Fruit fly (Drosophila melanogaster) whole organism, adult: ENCODE measurements around the gene CG7778.

Source experiments
- CG11617 ChIP-seq: fragments of 200-800 bp; sonication (Bioruptor generic); optimal IDR thresholded peaks from 2 replicates; lab custom pipeline; 2017; ENCODE audit warnings: mild to moderate bottlenecking, missing biosample characterization, missing genetic modification reagents, missing genetic modification characterization
- CG7045 ChIP-seq: fragments of 200-800 bp; sonication (Bioruptor generic); optimal IDR thresholded peaks from 2 replicates; lab custom pipeline; 2017; ENCODE audit warnings: missing biosample characterization, mild to moderate bottlenecking, missing genetic modification characterization
- CG7101 ChIP-seq: fragments of 200-800 bp; sonication (Bioruptor generic); optimal IDR thresholded peaks from 2 replicates; lab custom pipeline; 2018; ENCODE audit warnings: missing biosample characterization, mild to moderate bottlenecking, missing genetic modification characterization, moderate library complexity
- Crg-1 ChIP-seq: fragments of 200-800 bp; sonication (Bioruptor generic); optimal IDR thresholded peaks from 2 replicates; lab custom pipeline; 2016; ENCODE audit warnings: missing biosample characterization, missing genetic modification characterization
- Mnt ChIP-seq: fragments of 200-800 bp; sonication (Bioruptor generic); optimal IDR thresholded peaks from 2 replicates; lab custom pipeline; 2016; ENCODE audit warnings: missing biosample characterization, mild to moderate bottlenecking, missing genetic modification characterization
- bab1 ChIP-seq: fragments of 200-800 bp; sonication (Bioruptor generic); optimal IDR thresholded peaks from 3 replicates; lab custom pipeline; 2019; ENCODE audit warnings: missing biosample characterization, mild to moderate bottlenecking, missing genetic modification characterization, moderate library complexity
- cic ChIP-seq: fragments of 200-800 bp; sonication (Bioruptor generic); optimal IDR thresholded peaks from 2 replicates; lab custom pipeline; 2017; ENCODE audit warnings: missing biosample characterization, mild to moderate bottlenecking, missing genetic modification characterization, moderate library complexity
- kay ChIP-seq: fragments of 200-800 bp; sonication (Bioruptor generic); peaks from one replicate; lab custom pipeline; 2016; ENCODE audit warnings: missing biosample characterization, missing genetic modification characterization, borderline replicate concordance

DNA sequence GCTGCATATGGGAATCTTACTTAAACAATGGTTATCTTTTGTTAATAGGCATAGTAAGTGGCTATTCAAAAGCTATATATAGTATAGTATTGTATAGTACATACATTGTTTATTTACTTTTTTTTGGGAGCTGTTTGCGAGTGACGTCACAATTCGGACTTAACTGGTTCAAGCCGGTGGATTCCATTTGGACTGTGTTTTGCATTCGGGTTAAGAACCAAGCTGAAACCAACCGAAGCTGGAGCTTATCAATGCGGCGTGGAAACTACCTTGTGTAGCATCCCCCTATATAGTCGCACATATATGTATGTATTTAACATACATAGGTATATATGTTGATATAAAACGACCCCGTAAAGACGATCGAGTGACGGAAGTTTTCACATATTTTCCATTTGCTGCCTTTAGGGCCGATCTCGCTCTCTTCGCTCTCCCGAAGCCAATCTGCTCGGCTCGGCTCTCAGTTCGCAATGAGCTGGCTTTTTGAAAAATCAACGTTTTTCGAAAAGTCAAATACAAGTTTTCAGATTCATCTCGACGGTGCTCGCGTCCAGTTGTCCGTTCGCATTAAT, 17.8 kb upstream of the CG7778 start:
- TF ChIP-seq CG11617 (no peak), cic (no peak), Crg-1 (GFP tag; lab: Kevin White, UChicago) (no peak), bab1 (GFP tag; lab: Kevin White, UChicago) (no peak), Mnt (GFP tag; lab: Kevin White, UChicago) (no peak), kay (GFP tag; lab: Kevin White, UChicago) (peak; percentile 85), CG7101 (no peak), CG7045 (GFP tag; lab: Kevin White, UChicago) (no peak)
